Fruit fly (Drosophila melanogaster) whole organism, pupa: Measurements from ENCODE around the gene CG42798.

Experiments used
- CG14655 ChIP-seq: fragments of 200-800 bp; sonication (Bioruptor generic); optimal IDR thresholded peaks from 3 replicates; lab custom pipeline; 2017; ENCODE audit warnings: mild to moderate bottlenecking, missing biosample characterization, missing genetic modification reagents, missing genetic modification characterization
- CG8301 ChIP-seq: fragments of 200-800 bp; sonication (Bioruptor generic); optimal IDR thresholded peaks from 2 replicates; lab custom pipeline; 2018; ENCODE audit warnings: missing biosample characterization, mild to moderate bottlenecking, missing genetic modification characterization
- Snoo ChIP-seq: fragments of 200-800 bp; sonication (Bioruptor generic); optimal IDR thresholded peaks from 3 replicates; lab custom pipeline; 2017; ENCODE audit warnings: missing biosample characterization, mild to moderate bottlenecking, missing genetic modification characterization, inconsistent platforms
- rn ChIP-seq: fragments of 200-800 bp; sonication (Bioruptor generic); IDR thresholded peaks from 2 replicates; pipeline ENCODE4 v1.3.6; 2022; ENCODE audit warnings: missing biosample characterization, missing genetic modification characterization

DNA sequence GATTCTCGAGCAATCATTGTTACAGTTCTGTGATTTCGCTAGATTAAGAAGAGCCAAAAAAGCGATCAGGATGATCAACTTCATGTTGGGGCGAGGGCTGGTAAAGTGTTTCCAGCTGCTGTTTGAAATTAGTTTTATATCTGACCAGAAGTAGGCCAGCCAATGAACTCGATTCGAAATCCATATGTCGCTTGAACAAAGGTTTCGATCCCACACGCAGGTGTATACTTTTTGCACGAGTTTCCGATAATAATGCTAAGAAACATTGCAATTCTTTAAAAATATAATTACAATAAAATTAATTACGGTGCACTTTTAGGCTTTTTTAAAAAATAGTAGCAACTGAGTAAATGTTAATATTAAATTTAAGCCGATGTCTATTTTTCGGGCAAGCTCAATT lies 2.9 kb upstream of the CG42798 start, which contains the start of gene CG34280:
- TF ChIP-seq rn (GFP tag; lab: Robert Waterston, UW), result no peak
- no peak for TF ChIP-seq Snoo (tag; lab: Kevin White, UChicago)
- TF ChIP-seq CG8301, result no peak
- TF ChIP-seq CG14655 (GFP tag; lab: Kevin White, UChicago), result no peak
